Fruit fly (Drosophila melanogaster) whole organism, prepupa: ENCODE data around the gene eyg.

Experiments used
- Blimp-1 ChIP-seq: fragments of 200-800 bp; sonication (Bioruptor generic); optimal IDR thresholded peaks from 3 replicates; lab custom pipeline; 2017; ENCODE audit warnings: missing biosample characterization, missing genetic modification characterization, mild to moderate bottlenecking, moderate library complexity, missing genetic modification reagents
- CG10631 ChIP-seq: fragments of 200-800 bp; sonication (Bioruptor generic); optimal IDR thresholded peaks from 2 replicates; lab custom pipeline; 2016; ENCODE audit warnings: missing biosample characterization, missing genetic modification characterization
- CG11294 ChIP-seq: fragments of 200-800 bp; sonication (Bioruptor generic); IDR thresholded peaks from 2 replicates; pipeline ENCODE4 v1.3.6; 2022; ENCODE audit warnings: missing biosample characterization, missing genetic modification characterization
- CG1621 ChIP-seq: fragments of 200-800 bp; sonication (Bioruptor generic); optimal IDR thresholded peaks from 3 replicates; lab custom pipeline; 2018; ENCODE audit warnings: missing biosample characterization, mild to moderate bottlenecking, missing genetic modification characterization
- CG16779 ChIP-seq: fragments of 200-800 bp; sonication (Bioruptor generic); optimal IDR thresholded peaks from 3 replicates; lab custom pipeline; 2017; ENCODE audit warnings: missing biosample characterization, mild to moderate bottlenecking, missing genetic modification characterization
- CG31627 ChIP-seq: fragments of 200-800 bp; sonication (Bioruptor generic); optimal IDR thresholded peaks from 3 replicates; lab custom pipeline; 2016; ENCODE audit warnings: missing biosample characterization, missing genetic modification characterization
- CG34406 ChIP-seq: fragments of 200-800 bp; sonication (Bioruptor generic); optimal IDR thresholded peaks from 3 replicates; lab custom pipeline; 2016; ENCODE audit warnings: missing biosample characterization, missing genetic modification characterization
- CG3919 ChIP-seq: fragments of 200-800 bp; sonication (Bioruptor generic); optimal IDR thresholded peaks from 3 replicates; lab custom pipeline; 2016; ENCODE audit warnings: missing biosample characterization, missing genetic modification characterization
- CG4318 ChIP-seq: fragments of 200-800 bp; sonication (Bioruptor generic); optimal IDR thresholded peaks from 3 replicates; lab custom pipeline; 2017; ENCODE audit warnings: missing biosample characterization, mild to moderate bottlenecking, missing genetic modification characterization
- CG6163 ChIP-seq: fragments of 200-800 bp; sonication (Bioruptor generic); IDR thresholded peaks from 3 replicates; pipeline ENCODE4 v1.3.6; 2022; ENCODE audit warnings: missing biosample characterization, missing genetic modification characterization
- CG6276 ChIP-seq: fragments of 200-800 bp; sonication (Bioruptor generic); optimal IDR thresholded peaks from 2 replicates; lab custom pipeline; 2017; ENCODE audit warnings: missing biosample characterization, mild to moderate bottlenecking, missing genetic modification characterization
- CG6792 ChIP-seq: fragments of 200-800 bp; sonication (Bioruptor generic); optimal IDR thresholded peaks from 3 replicates; lab custom pipeline; 2016; ENCODE audit warnings: missing biosample characterization, missing genetic modification characterization
- CG6854 ChIP-seq: fragments of 200-800 bp; sonication (Bioruptor generic); optimal IDR thresholded peaks from 2 replicates; lab custom pipeline; 2017; ENCODE audit warnings: missing biosample characterization, mild to moderate bottlenecking, missing genetic modification characterization
- CG7368 ChIP-seq: fragments of 200-800 bp; sonication (Bioruptor generic); optimal IDR thresholded peaks from 3 replicates; lab custom pipeline; 2016; ENCODE audit warnings: missing biosample characterization, missing genetic modification characterization
- CG8119 ChIP-seq: fragments of 200-800 bp; sonication (Bioruptor generic); IDR thresholded peaks from 3 replicates; pipeline ENCODE4 v1.3.6; 2022; ENCODE audit warnings: missing biosample characterization, missing genetic modification characterization
- CG8632 ChIP-seq: fragments of 200-800 bp; sonication (Bioruptor generic); optimal IDR thresholded peaks from 3 replicates; lab custom pipeline; 2016; ENCODE audit warnings: missing biosample characterization, missing genetic modification characterization
- CG9139 ChIP-seq: fragments of 200-800 bp; sonication (Bioruptor generic); optimal IDR thresholded peaks from 3 replicates; lab custom pipeline; 2017; ENCODE audit warnings: missing biosample characterization, mild to moderate bottlenecking, missing genetic modification characterization
- Eip75B ChIP-seq: fragments of 200-800 bp; sonication (Bioruptor generic); optimal IDR thresholded peaks from 3 replicates; lab custom pipeline; 2016; ENCODE audit warnings: missing biosample characterization, missing genetic modification characterization
- Eip78C ChIP-seq: fragments of 200-800 bp; sonication (Bioruptor generic); peaks from one replicate; lab custom pipeline; 2016; ENCODE audit warnings: missing biosample characterization, missing genetic modification characterization
- Ets21C ChIP-seq: fragments of 200-800 bp; sonication (Bioruptor generic); optimal IDR thresholded peaks from 3 replicates; lab custom pipeline; 2016; ENCODE audit warnings: missing biosample characterization, missing genetic modification characterization
- Ets96B ChIP-seq: fragments of 200-800 bp; optimal IDR thresholded peaks from 2 replicates; lab custom pipeline; 2019; ENCODE audit warnings: missing biosample characterization, mild to moderate bottlenecking, missing genetic modification characterization, moderate library complexity
- Hr39 ChIP-seq: fragments of 200-800 bp; sonication (Bioruptor generic); optimal IDR thresholded peaks from 2 replicates; lab custom pipeline; 2016; ENCODE audit warnings: missing biosample characterization, missing genetic modification characterization
- Lpt ChIP-seq: fragments of 200-800 bp; sonication (Bioruptor generic); optimal IDR thresholded peaks from 3 replicates; lab custom pipeline; 2016; ENCODE audit warnings: missing biosample characterization, missing genetic modification characterization
- Met ChIP-seq: fragments of 200-800 bp; sonication (Bioruptor generic); optimal IDR thresholded peaks from 3 replicates; lab custom pipeline; 2016; ENCODE audit warnings: missing biosample characterization, missing genetic modification characterization
- Smox ChIP-seq: fragments of 200-800 bp; sonication (Bioruptor generic); optimal IDR thresholded peaks from 3 replicates; lab custom pipeline; 2016; ENCODE audit warnings: missing biosample characterization, missing genetic modification characterization
- Sox14 ChIP-seq: fragments of 200-800 bp; sonication (Bioruptor generic); optimal IDR thresholded peaks from 3 replicates; lab custom pipeline; 2016; ENCODE audit warnings: missing biosample characterization, missing genetic modification characterization
- Sox15 ChIP-seq: fragments of 200-800 bp; sonication (Bioruptor generic); optimal IDR thresholded peaks from 3 replicates; lab custom pipeline; 2016; ENCODE audit warnings: missing biosample characterization, missing genetic modification characterization
- achi ChIP-seq: fragments of 200-800 bp; sonication (Bioruptor generic); optimal IDR thresholded peaks from 3 replicates; lab custom pipeline; 2016; ENCODE audit warnings: missing biosample characterization, missing genetic modification characterization
- acj6 ChIP-seq: fragments of 200-800 bp; sonication (Bioruptor generic); optimal IDR thresholded peaks from 3 replicates; lab custom pipeline; 2016; ENCODE audit warnings: missing biosample characterization, missing genetic modification characterization
- cyc ChIP-seq: fragments of 200-800 bp; sonication (Bioruptor generic); optimal IDR thresholded peaks from 3 replicates; lab custom pipeline; 2016; ENCODE audit warnings: missing biosample characterization, missing genetic modification characterization
- dac ChIP-seq: fragments of 200-800 bp; sonication (Bioruptor generic); optimal IDR thresholded peaks from 2 replicates; lab custom pipeline; 2017; ENCODE audit warnings: missing biosample characterization, mild to moderate bottlenecking, missing genetic modification characterization
- eg ChIP-seq: fragments of 200-800 bp; sonication (Bioruptor generic); IDR thresholded peaks from 3 replicates; pipeline ENCODE4 v1.3.6; 2022; ENCODE audit warnings: missing biosample characterization, missing genetic modification characterization
- esn ChIP-seq: fragments of 200-800 bp; sonication (Bioruptor generic); optimal IDR thresholded peaks from 2 replicates; lab custom pipeline; 2016; ENCODE audit warnings: missing biosample characterization, mild to moderate bottlenecking, missing genetic modification characterization, moderate library complexity
- fd85E ChIP-seq: fragments of 200-800 bp; sonication (Bioruptor generic); optimal IDR thresholded peaks from 3 replicates; lab custom pipeline; 2016; ENCODE audit warnings: missing biosample characterization, missing genetic modification characterization
- fkh ChIP-seq: fragments of 200-800 bp; sonication (Bioruptor generic); optimal IDR thresholded peaks from 3 replicates; lab custom pipeline; 2017; ENCODE audit warnings: missing biosample characterization, mild to moderate bottlenecking, missing genetic modification characterization, moderate library complexity
- net ChIP-seq: fragments of 200-800 bp; sonication (Bioruptor generic); optimal IDR thresholded peaks from 3 replicates; lab custom pipeline; 2016; ENCODE audit warnings: missing biosample characterization, missing genetic modification characterization
- salr ChIP-seq, 2 experiments: fragments of 200-800 bp; sonication (Bioruptor generic); optimal IDR thresholded peaks; 3 replicates each; lab custom pipeline; 2016 to 2018; ENCODE audit warnings: missing biosample characterization in 2 of 2, missing genetic modification characterization in 2 of 2, mild to moderate bottlenecking in 1 of 2
- ss ChIP-seq, 2 experiments: fragments of 200-800 bp; sonication (Bioruptor generic); optimal IDR thresholded peaks; 2 replicates in 1 of 2; 3 replicates in 1 of 2; lab custom pipeline; 2017 to 2018; ENCODE audit warnings: mild to moderate bottlenecking in 2 of 2, missing biosample characterization in 2 of 2, missing genetic modification characterization in 2 of 2, moderate library complexity in 1 of 2
- topi ChIP-seq: fragments of 200-800 bp; sonication (Bioruptor generic); optimal IDR thresholded peaks from 3 replicates; lab custom pipeline; 2016; ENCODE audit warnings: missing biosample characterization, missing genetic modification characterization
- vri ChIP-seq: fragments of 200-800 bp; sonication (Bioruptor generic); optimal IDR thresholded peaks from 3 replicates; lab custom pipeline; 2016; ENCODE audit warnings: missing biosample characterization, mild to moderate bottlenecking, missing genetic modification characterization

The eyg gene

DNA sequence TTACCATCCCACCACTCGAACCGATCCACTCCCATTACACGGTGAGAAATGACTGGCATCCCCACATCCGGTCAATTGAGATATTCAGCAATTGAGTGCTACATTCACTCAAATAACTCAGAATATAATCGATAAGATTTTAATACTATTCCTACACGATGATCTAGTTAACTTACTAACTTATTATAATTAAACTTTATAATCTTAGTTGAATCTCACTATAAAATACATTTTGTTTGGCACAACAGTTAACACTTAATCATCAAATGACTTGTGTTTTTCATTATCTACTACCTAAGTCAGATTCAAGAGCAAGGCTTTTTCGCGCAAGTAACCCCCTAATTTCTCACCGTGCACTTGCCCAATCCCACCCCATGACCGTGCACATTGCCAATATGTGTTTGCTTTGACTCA, 27.5 kb upstream of the eyg start (continued):
- TF ChIP-seq fkh (GFP tag; lab: Kevin White, UChicago) (no peak), Ets96B (tag; lab: Kevin White, UChicago) (peak; percentile 80), CG31627 (GFP tag; lab: Kevin White, UChicago) (peak; percentile 90), CG1621 (tag; lab: Kevin White, UChicago) (peak; percentile 60), CG11294 (GFP tag; lab: Robert Waterston, UW) (peak; percentile 59), Eip78C (peak; percentile 98), net (GFP tag; lab: Kevin White, UChicago) (peak; percentile 89), achi (GFP tag; lab: Kevin White, UChicago) (peak; percentile 88), cyc (GFP tag; lab: Kevin White, UChicago) (peak; percentile 88), CG16779 (tag; lab: Kevin White, UChicago) (peak; percentile 72), CG4318 (GFP tag; lab: Kevin White, UChicago) (peak; percentile 87), dac (peak; percentile 84), esn (peak; percentile 95), CG8632 (GFP tag; lab: Kevin White, UChicago) (peak; percentile 81), Eip75B (GFP tag; lab: Kevin White, UChicago) (peak; percentile 88), Met (peak; percentile 93), Blimp-1 (GFP tag; lab: Kevin White, UChicago) (peak; percentile 87), Smox (peak; percentile 92), CG6854 (GFP tag; lab: Kevin White, UChicago) (peak; percentile 81), acj6 (GFP tag; lab: Kevin White, UChicago) (peak; percentile 90), CG6276 (GFP tag; lab: Kevin White, UChicago) (peak; percentile 92), Lpt (GFP tag; lab: Kevin White, UChicago) (peak; percentile 86), CG10631 (GFP tag; lab: Kevin White, UChicago) (peak; percentile 82), CG34406 (peak; percentile 84), ss (GFP tag; optimal IDR thresholded peaks at IDR 0.05; lab: Kevin White, UChicago) (peak; percentile 84 to 87), fd85E (GFP tag; lab: Kevin White, UChicago) (peak; percentile 33), CG7368 (GFP tag; lab: Kevin White, UChicago) (peak; percentile 75), CG3919 (GFP tag; lab: Kevin White, UChicago) (peak; percentile 89), CG9139 (GFP tag; lab: Kevin White, UChicago) (peak; percentile 78), CG8119 (GFP tag; lab: Robert Waterston, UW) (peak; percentile 90), CG6792 (GFP tag; lab: Kevin White, UChicago) (peak; percentile 86), Hr39 (GFP tag; lab: Kevin White, UChicago) (peak; percentile 84), CG6163 (peak; percentile 56; the same call in 1 of the 3 replicates), topi (peak; percentile 91), vri (peak; percentile 84), eg (GFP tag; lab: Robert Waterston, UW) (peak; percentile 74), salr (GFP tag; optimal IDR thresholded peaks at IDR 0.05; lab: Kevin White, UChicago) (peak; percentile 20 to 90), Ets21C (GFP tag; lab: Kevin White, UChicago) (peak; percentile 83)
- TF ChIP-seq, all 60 proteins: peak for 58

DNA sequence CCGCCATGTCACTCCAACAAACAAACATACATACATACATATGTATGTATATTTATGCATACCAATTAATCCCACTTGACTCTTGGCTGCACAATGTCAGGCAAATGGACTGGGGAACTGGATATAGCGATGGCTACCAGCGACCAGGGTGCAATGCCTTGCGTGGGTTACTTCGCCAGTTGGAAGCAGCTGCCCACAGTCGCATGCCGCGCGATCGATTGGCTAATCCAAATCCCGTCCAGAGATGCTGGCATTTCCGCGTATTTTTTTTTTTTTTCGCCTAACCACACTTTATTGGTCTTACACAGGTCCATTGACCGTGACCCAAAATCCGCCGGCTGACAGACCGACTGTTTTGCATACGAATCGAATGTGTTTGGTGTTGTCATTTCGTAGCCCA, 26.5 kb upstream of the eyg start:
- TF ChIP-seq Sox14 (no peak), CG6163 (0 out of 3 replicates have a peak, but pooled peaks have one; percentile 18), Ets96B (tag; lab: Kevin White, UChicago) (no peak), Sox15 (GFP tag; lab: Kevin White, UChicago) (no peak)
